Worm (Caenorhabditis elegans): ENCODE results near the gene spp-24.

DNA sequence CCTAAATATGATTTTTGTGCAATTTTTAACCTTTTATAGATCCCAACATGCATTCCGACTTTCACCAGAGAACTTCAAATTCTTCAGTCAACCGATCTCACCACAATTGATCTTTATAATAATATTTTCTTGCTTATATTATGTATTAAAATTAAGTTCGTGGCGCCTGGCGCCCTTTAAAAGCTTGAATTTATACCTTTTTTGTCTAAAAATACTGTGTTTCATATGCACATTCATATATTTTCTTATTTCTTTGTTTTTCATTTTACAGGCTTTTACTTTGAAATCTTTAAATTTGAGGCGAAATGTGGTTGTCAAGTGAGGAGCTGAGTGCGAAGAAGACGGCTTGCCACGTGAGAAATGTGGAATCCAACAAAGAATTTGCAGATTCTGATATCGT lies 5.4 kb upstream of the spp-24 start, which contains the start of gene rpoa-49:
- TF ChIP-seq him-1 (tag; optimal IDR thresholded peaks at IDR 0.05), result no peak
- no peak for TF ChIP-seq W03F9.2 (tag; optimal IDR thresholded peaks at IDR 0.05)
- TF ChIP-seq dao-5 (tag; optimal IDR thresholded peaks at IDR 0.05), result no peak
